Worm (Caenorhabditis elegans) whole organism, L3 larva: Measurements from ENCODE around the gene ify-1.

ENCODE experiments used
- aly-2 ChIP-seq: fragments of 150-350 bp; optimal IDR thresholded peaks from 2 replicates; lab custom pipeline; 2014; ENCODE audit warnings: missing biosample characterization, missing genetic modification characterization
- ama-1 ChIP-seq: fragments of 150-350 bp; optimal IDR thresholded peaks from 2 replicates; lab custom pipeline; 2018
- ceh-16 ChIP-seq: sonication (generic microtip); optimal IDR thresholded peaks from 2 replicates; lab custom pipeline; 2017; ENCODE audit warnings: missing biosample characterization, missing genetic modification characterization
- ceh-28 ChIP-seq: fragments of 150-350 bp; optimal IDR thresholded peaks from 2 replicates; lab custom pipeline; 2014; ENCODE audit warnings: missing biosample characterization, missing genetic modification reagents, missing genetic modification characterization
- ceh-9 ChIP-seq: sonication (generic microtip); optimal IDR thresholded peaks from 2 replicates; lab custom pipeline; 2018; ENCODE audit warnings: missing biosample characterization, missing genetic modification characterization
- egl-27 ChIP-seq: sonication (generic microtip); optimal IDR thresholded peaks from 4 replicates; lab custom pipeline; 2017; ENCODE audit warnings: missing biosample characterization, missing genetic modification reagents, missing genetic modification characterization
- egl-5 ChIP-seq: fragments of 150-350 bp; optimal IDR thresholded peaks from 2 replicates; lab custom pipeline; 2017; ENCODE audit warnings: missing biosample characterization, missing genetic modification reagents, missing genetic modification characterization, inconsistent platforms
- elt-2 ChIP-seq: sonication (generic microtip); optimal IDR thresholded peaks from 2 replicates; lab custom pipeline; 2016; ENCODE audit warnings: missing genetic modification reagents, mild to moderate bottlenecking, missing genetic modification characterization, missing compliant biosample characterization
- fkh-10 ChIP-seq: sonication (generic microtip); optimal IDR thresholded peaks from 2 replicates; lab custom pipeline; 2017; ENCODE audit warnings: missing biosample characterization, missing genetic modification reagents, missing genetic modification characterization
- fkh-2 ChIP-seq: fragments of 150-350 bp; optimal IDR thresholded peaks from 2 replicates; lab custom pipeline; 2014; ENCODE audit warnings: missing biosample characterization, missing genetic modification reagents, missing genetic modification characterization
- hmg-11 ChIP-seq: sonication (generic microtip); optimal IDR thresholded peaks from 2 replicates; lab custom pipeline; 2016; ENCODE audit warnings: missing genetic modification characterization, missing compliant biosample characterization
- jun-1 ChIP-seq: fragments of 150-350 bp; optimal IDR thresholded peaks from 2 replicates; lab custom pipeline; 2014; ENCODE audit warnings: missing biosample characterization, missing genetic modification reagents, missing genetic modification characterization
- lin-15B ChIP-seq: fragments of 150-350 bp; optimal IDR thresholded peaks from 2 replicates; lab custom pipeline; 2014; ENCODE audit warnings: missing biosample characterization, missing genetic modification characterization
- lin-39 ChIP-seq: fragments of 150-350 bp; optimal IDR thresholded peaks from 2 replicates; lab custom pipeline; 2018; ENCODE audit warnings: missing biosample characterization, missing genetic modification reagents, missing genetic modification characterization
- lsy-12 ChIP-seq: sonication (generic microtip); optimal IDR thresholded peaks from 2 replicates; lab custom pipeline; 2016; ENCODE audit warnings: mild to moderate bottlenecking, missing genetic modification characterization, missing compliant biosample characterization
- mdl-1 ChIP-seq: fragments of 150-350 bp; optimal IDR thresholded peaks from 2 replicates; lab custom pipeline; 2014; ENCODE audit warnings: missing biosample characterization, missing genetic modification characterization
- nfya-1 ChIP-seq: sonication (generic microtip); optimal IDR thresholded peaks from 2 replicates; lab custom pipeline; 2017; ENCODE audit warnings: missing genetic modification characterization, mild to moderate bottlenecking, missing compliant biosample characterization, antibody characterized with exemption, moderate library complexity; ENCODE audit not compliant: insufficient read depth
- nhr-11 ChIP-seq: fragments of 150-350 bp; optimal IDR thresholded peaks from 2 replicates; lab custom pipeline; 2014; ENCODE audit warnings: missing biosample characterization, missing genetic modification characterization
- nhr-23 ChIP-seq: fragments of 150-350 bp; optimal IDR thresholded peaks from 2 replicates; lab custom pipeline; 2014; ENCODE audit warnings: missing biosample characterization, missing genetic modification reagents, missing genetic modification characterization
- nhr-25 ChIP-seq: sonication (generic microtip); optimal IDR thresholded peaks from 2 replicates; lab custom pipeline; 2017; ENCODE audit warnings: missing biosample characterization, missing genetic modification characterization
- nhr-43 ChIP-seq: sonication (generic microtip); optimal IDR thresholded peaks from 2 replicates; lab custom pipeline; 2016; ENCODE audit warnings: mild to moderate bottlenecking, missing genetic modification characterization, missing compliant biosample characterization; ENCODE audit not compliant: poor library complexity, severe bottlenecking
- nhr-67 ChIP-seq: fragments of 150-350 bp; optimal IDR thresholded peaks from 2 replicates; lab custom pipeline; 2014; ENCODE audit warnings: missing biosample characterization, missing genetic modification characterization
- nhr-77 ChIP-seq: fragments of 150-350 bp; optimal IDR thresholded peaks from 2 replicates; lab custom pipeline; 2014; ENCODE audit warnings: missing biosample characterization, missing genetic modification characterization
- pha-4 ChIP-seq: fragments of 150-350 bp; optimal IDR thresholded peaks from 2 replicates; lab custom pipeline; 2014; ENCODE audit warnings: missing biosample characterization, missing genetic modification reagents, missing genetic modification characterization
- pqm-1 ChIP-seq: fragments of 150-350 bp; optimal IDR thresholded peaks from 2 replicates; lab custom pipeline; 2017; ENCODE audit warnings: missing biosample characterization, missing genetic modification characterization, inconsistent platforms
- skn-1 ChIP-seq: fragments of 150-350 bp; optimal IDR thresholded peaks from 2 replicates; lab custom pipeline; 2014; ENCODE audit warnings: missing biosample characterization, missing genetic modification characterization
- snpc-4 ChIP-seq: fragments of 150-350 bp; optimal IDR thresholded peaks from 2 replicates; lab custom pipeline; 2014; ENCODE audit warnings: missing biosample characterization, missing genetic modification characterization
- tbx-2 ChIP-seq: sonication (generic microtip); optimal IDR thresholded peaks from 2 replicates; lab custom pipeline; 2016; ENCODE audit warnings: mild to moderate bottlenecking, missing genetic modification characterization, missing compliant biosample characterization
- unc-39 ChIP-seq: sonication (generic microtip); optimal IDR thresholded peaks from 4 replicates; lab custom pipeline; 2017; ENCODE audit warnings: missing biosample characterization, missing genetic modification characterization
- unc-62 ChIP-seq: fragments of 150-350 bp; sonication (generic microtip); optimal IDR thresholded peaks from 4 replicates; lab custom pipeline; 2014; ENCODE audit warnings: missing biosample characterization, missing genetic modification reagents, missing genetic modification characterization
- zag-1 ChIP-seq: fragments of 150-350 bp; optimal IDR thresholded peaks from 2 replicates; lab custom pipeline; 2014; ENCODE audit warnings: missing biosample characterization, missing genetic modification characterization
- ztf-11 ChIP-seq: fragments of 150-350 bp; optimal IDR thresholded peaks from 2 replicates; lab custom pipeline; 2014; ENCODE audit warnings: missing biosample characterization, missing genetic modification characterization
- ztf-4 ChIP-seq: fragments of 150-350 bp; optimal IDR thresholded peaks from 2 replicates; lab custom pipeline; 2014; ENCODE audit warnings: missing biosample characterization, missing genetic modification characterization

The ify-1 gene

DNA sequence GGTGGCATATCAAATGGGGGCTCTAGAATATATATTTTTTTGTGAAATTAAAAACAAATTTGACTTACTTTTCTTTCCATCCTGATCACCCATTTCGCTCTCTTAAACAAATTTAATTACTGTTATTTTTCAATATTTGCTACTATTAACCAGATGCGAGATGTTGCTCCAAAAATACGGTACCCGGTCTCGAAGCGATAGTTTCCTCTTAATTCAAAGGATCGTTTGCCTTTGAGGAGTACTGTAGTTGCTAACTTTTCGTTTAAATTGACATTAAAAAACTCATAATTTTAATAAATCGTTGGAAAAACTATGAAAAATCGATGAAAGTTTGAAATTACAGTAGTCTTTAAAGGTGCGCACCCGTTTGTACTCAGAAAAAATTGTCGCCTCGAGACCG, 28.4 kb upstream of the ify-1 start, which contains the start of gene C04G6.4:
Gene C04G6.4, minus strand, starts transcription at position 101 of the 400 bp plus-strand sequence.
- no peak for TF ChIP-seq ztf-4 (tag; lab: Kevin White, UChicago)
- no peak for TF ChIP-seq aly-2 (tag; lab: Kevin White, UChicago)
- TF ChIP-seq fkh-10 (GFP tag; lab: Kevin White, UChicago), result no peak
- no peak for TF ChIP-seq unc-62
- no peak for TF ChIP-seq nhr-23
- no peak for TF ChIP-seq tbx-2
- TF ChIP-seq pha-4 (tag; lab: Kevin White, UChicago), result no peak
- no peak for TF ChIP-seq zag-1 (tag; lab: Kevin White, UChicago)
- no peak for TF ChIP-seq snpc-4 (tag; lab: Kevin White, UChicago)
- TF ChIP-seq hmg-11, result no peak
- no peak for TF ChIP-seq nhr-67 (tag; lab: Kevin White, UChicago)

DNA sequence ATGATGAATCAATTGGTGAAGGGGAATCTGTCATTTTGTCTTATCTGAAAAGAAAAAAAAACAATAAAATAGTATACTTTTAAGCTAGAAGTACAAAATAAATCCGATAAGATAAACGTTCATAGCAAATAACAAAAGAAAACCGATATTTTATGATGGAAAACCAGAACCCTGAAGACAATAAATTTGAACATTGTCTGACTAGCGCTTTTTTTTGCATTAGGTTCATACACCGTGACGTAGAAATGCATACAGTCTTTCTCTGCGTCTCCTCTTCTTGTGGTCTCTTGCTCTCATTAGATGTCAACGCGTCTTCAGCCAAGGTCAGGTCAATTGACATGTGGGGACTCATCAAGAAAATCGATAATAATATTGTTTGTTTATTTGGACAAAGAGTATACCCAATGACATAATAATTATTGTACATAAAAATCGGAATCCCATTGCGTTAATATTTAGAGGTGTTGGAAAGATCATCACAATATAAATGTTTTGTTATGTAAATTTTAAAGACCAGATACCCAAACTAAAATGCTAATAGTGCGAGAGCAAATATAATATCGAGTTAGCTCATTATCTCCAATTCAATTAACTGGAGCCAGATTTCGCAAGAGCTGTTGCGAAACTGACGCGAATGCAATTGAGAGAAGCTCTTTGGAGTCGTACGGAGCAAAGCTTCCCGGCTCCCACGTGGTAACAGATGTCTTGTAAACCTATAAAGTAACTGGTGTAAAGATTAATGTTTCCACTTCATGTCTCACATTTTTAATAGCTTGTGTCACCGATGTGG, 26.3 kb upstream of the ify-1 start, which contains the start of gene dsh-2:
Gene dsh-2, minus strand, starts transcription at position 51 of the 790 bp plus-strand sequence.
- TF ChIP-seq nfya-1 (tag; lab: Kevin White, UChicago), result peak; percentile 65
- TF ChIP-seq nhr-25, result peak; percentile 98
- peak; percentile 94 for TF ChIP-seq nhr-23
- TF ChIP-seq pha-4 (tag; lab: Kevin White, UChicago), result peak; percentile 86
- peak; percentile 26 for TF ChIP-seq aly-2 (tag; lab: Kevin White, UChicago)
- no peak for TF ChIP-seq egl-5 (tag; lab: Kevin White, UChicago)
- peak; percentile 42 for TF ChIP-seq hmg-11
- TF ChIP-seq lin-15B, result peak; percentile 53
- TF ChIP-seq elt-2, result peak; percentile 84
- peak; percentile 31 for TF ChIP-seq snpc-4 (tag; lab: Kevin White, UChicago)
- no peak for TF ChIP-seq unc-39 (tag; lab: Kevin White, UChicago)
- TF ChIP-seq skn-1 (tag; lab: Kevin White, UChicago), result no peak
- TF ChIP-seq pqm-1 (tag; lab: Kevin White, UChicago), result peak; percentile 49
- no peak for TF ChIP-seq ztf-11 (tag; lab: Kevin White, UChicago)
- TF ChIP-seq nhr-43 (tag; lab: Kevin White, UChicago), result peak; percentile 37
- TF ChIP-seq egl-27 (tag; lab: Kevin White, UChicago), result peak; percentile 11
- peak; percentile 72 for TF ChIP-seq ceh-28 (tag; lab: Kevin White, UChicago)
- TF ChIP-seq, all 47 proteins: peak for 13

DNA sequence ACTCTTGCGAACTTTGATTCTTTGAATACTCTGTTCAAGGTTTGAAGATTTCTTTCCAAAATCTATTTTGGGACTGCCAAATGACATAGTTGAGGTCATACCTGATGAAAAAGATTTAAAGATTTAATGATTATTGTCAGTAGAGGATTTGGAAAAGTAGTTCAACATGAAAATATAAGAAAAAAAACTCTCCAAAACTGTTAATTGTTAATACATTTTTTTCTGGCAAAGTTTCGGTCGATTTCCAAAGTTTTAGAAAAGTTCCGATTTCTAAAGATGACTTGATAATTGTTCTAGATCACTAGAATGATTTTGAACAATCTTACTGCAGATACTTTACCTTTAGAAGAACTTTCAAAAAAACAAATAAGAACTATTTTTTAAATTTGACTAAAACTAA, 16.3 kb upstream of the ify-1 start, which contains the start of gene C27A2.7:
Gene C27A2.7, minus strand, starts transcription at position 101 of the 400 bp plus-strand sequence.
- TF ChIP-seq ama-1 (no peak), hmg-11 (no peak), ztf-4 (tag; lab: Kevin White, UChicago) (no peak), lin-39 (no peak), nhr-67 (tag; lab: Kevin White, UChicago) (no peak), nfya-1 (tag; lab: Kevin White, UChicago) (no peak)

DNA sequence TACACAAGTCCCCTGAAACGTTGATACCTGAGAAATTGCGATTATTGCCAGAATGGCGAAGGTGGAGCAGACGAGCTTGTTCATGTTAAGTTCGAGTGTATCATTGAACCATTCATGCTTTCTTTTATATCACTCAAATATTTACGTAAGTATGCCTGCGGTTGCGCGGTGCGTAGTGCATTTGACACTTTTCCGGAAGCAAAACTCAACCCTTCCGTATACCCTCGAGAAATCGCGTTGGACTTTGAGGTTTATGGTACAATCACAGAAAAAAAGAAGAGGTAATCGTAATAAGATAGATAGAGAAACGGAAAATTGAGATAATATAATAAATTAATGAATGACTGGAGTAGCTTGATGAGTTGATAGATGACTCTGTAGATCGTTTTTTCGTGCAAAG, 14.5 kb upstream of the ify-1 start, which contains the start of gene idpb-2:
Gene idpb-2, minus strand, starts transcription at position 101 of the 400 bp plus-strand sequence.
- TF ChIP-seq jun-1 (tag; lab: Kevin White, UChicago) (no peak), unc-62 (no peak), lsy-12 (tag; lab: Kevin White, UChicago) (no peak), nhr-77 (no peak), hmg-11 (no peak), nhr-67 (tag; lab: Kevin White, UChicago) (no peak), egl-27 (tag; lab: Kevin White, UChicago) (no peak), skn-1 (tag; lab: Kevin White, UChicago) (no peak), ztf-11 (tag; lab: Kevin White, UChicago) (no peak)

DNA sequence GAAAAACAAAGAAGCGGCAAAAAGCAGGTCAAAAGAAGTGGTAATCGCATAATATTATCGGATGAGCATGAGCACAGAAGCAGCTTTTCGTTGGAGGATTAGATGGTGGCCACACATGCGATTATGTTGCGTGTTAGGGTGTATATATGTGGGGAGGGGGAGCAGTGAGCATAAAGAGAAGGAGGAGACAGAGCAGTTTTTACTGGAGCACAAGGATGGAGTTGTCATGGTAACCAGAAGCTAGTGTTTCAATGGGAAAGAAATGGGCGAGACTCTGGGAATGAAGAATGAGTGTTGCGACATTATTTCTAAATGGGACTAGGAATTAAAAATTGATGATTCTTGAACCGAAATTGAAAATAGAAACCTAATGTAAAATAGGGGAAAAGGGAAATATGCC, 12.9 kb upstream of the ify-1 start, which contains the start of gene C27A2.8:
Gene C27A2.8, minus strand, starts transcription at position 117 of the 400 bp plus-strand sequence.
- TF ChIP-seq unc-39 (tag; lab: Kevin White, UChicago), result no peak
- no peak for TF ChIP-seq fkh-10 (GFP tag; lab: Kevin White, UChicago)
- TF ChIP-seq ceh-16 (tag; lab: Kevin White, UChicago), result no peak
- no peak for TF ChIP-seq ceh-9 (tag; lab: Kevin White, UChicago)
- TF ChIP-seq mdl-1, result no peak
- TF ChIP-seq fkh-2 (tag; lab: Kevin White, UChicago), result no peak
- TF ChIP-seq nhr-11 (tag; lab: Kevin White, UChicago), result no peak
- TF ChIP-seq egl-27 (tag; lab: Kevin White, UChicago), result no peak
